Fruit fly (Drosophila melanogaster): ENCODE measurements around the gene Octbeta1R.
A peak's percentile ranks its signal among the peaks of the same experiment; 100 is the strongest.

Gene Octbeta1R

dm6 chr3R:22542773-22543411 lies 45.9 kb downstream of the Octbeta1R start (continued):
- TF ChIP-seq crp (GFP tag; optimal IDR thresholded peaks at IDR 0.05) (no peak), Rfx (GFP tag; IDR thresholded peaks at IDR 0.05) (peak; percentile 14; the same call in 1 of the 2 replicates), CG16813 (GFP tag; IDR thresholded peaks at IDR 0.05; ENCODE audit: partially characterized antibody) (0 out of 3 replicates have a peak, but pooled peaks have one; percentile 26), Xrp1 (GFP tag; IDR thresholded peaks at IDR 0.05) (peak; percentile 45; the same call in 1 of the 2 replicates), CG1792 (GFP tag; optimal IDR thresholded peaks at IDR 0.05) (no peak), CG17328 (GFP tag; IDR thresholded peaks at IDR 0.05) (peak; percentile 34; the same call in 1 of the 2 replicates), CG7839 (tag; optimal IDR thresholded peaks at IDR 0.05) (peak; percentile 31), sens (GFP tag) (peak; percentile 70), fd102C (GFP tag; optimal IDR thresholded peaks at IDR 0.05) (no peak), tll (GFP tag; optimal IDR thresholded peaks at IDR 0.05) (no peak), vvl (GFP tag; IDR thresholded peaks at IDR 0.05) (peak; percentile 57), CG11247 (GFP tag; IDR thresholded peaks at IDR 0.05) (no peak), pros (GFP tag; optimal IDR thresholded peaks at IDR 0.05) (no peak), hkb (optimal IDR thresholded peaks at IDR 0.05) (no peak), hkb (GFP tag; IDR thresholded peaks at IDR 0.05) (peak; percentile 20; the same call in 1 of the 2 replicates), Sox102F (GFP tag; optimal IDR thresholded peaks at IDR 0.05) (peak; percentile 63), CG10543 (GFP tag; optimal IDR thresholded peaks at IDR 0.05) (no peak), CG32772 (GFP tag; IDR thresholded peaks at IDR 0.05) (0 out of 2 replicates have a peak, but pooled peaks have one; percentile 22), Camta (GFP tag; optimal IDR thresholded peaks at IDR 0.05) (no peak), dysf (GFP tag; IDR thresholded peaks at IDR 0.05) (peak; percentile 54; the same call in 2 of the 3 replicates), pan (optimal IDR thresholded peaks at IDR 0.05) (no peak), pan (GFP tag; optimal IDR thresholded peaks at IDR 0.05 in 1 of 2, IDR thresholded peaks at IDR 0.05 in 1 of 2) (peak in 1 of 2 experiments; percentile 23), tgo (GFP tag; IDR thresholded peaks at IDR 0.05) (peak; percentile 44; the same call in 1 of the 3 replicates), CG10431 (GFP tag; optimal IDR thresholded peaks at IDR 0.05) (no peak), chinmo (GFP tag; IDR thresholded peaks at IDR 0.05; ENCODE audit: partially characterized antibody) (0 out of 4 replicates have a peak, but pooled peaks have one; percentile 29), row (GFP tag; IDR thresholded peaks at IDR 0.05) (peak; percentile 63), Hr51 (GFP tag; optimal IDR thresholded peaks at IDR 0.05) (peak in 1 of 2 experiments; percentile 46), esg (GFP tag; conservative IDR thresholded peaks at IDR 0.05) (0 out of 2 replicates have a peak, but pooled peaks have one; percentile 20), prd (optimal IDR thresholded peaks at IDR 0.05) (no peak), prd (GFP tag; IDR thresholded peaks at IDR 0.05) (peak; percentile 49; the same call in 1 of the 3 replicates), cato (GFP tag; optimal IDR thresholded peaks at IDR 0.05; ENCODE audit: borderline replicate concordance) (no peak), gem (tag; optimal IDR thresholded peaks at IDR 0.05) (peak; percentile 46), Oli (tag; optimal IDR thresholded peaks at IDR 0.05) (peak; percentile 34), gsb-n (tag; optimal IDR thresholded peaks at IDR 0.05) (peak; percentile 9), Ptx1 (GFP tag; IDR thresholded peaks at IDR 0.05) (peak; percentile 45; the same call in 1 of the 2 replicates), Meics (GFP tag; optimal IDR thresholded peaks at IDR 0.05) (peak; percentile 22), cg (GFP tag; optimal IDR thresholded peaks at IDR 0.05) (no peak), lmd (GFP tag; IDR thresholded peaks at IDR 0.05) (peak; percentile 36; the same call in 1 of the 2 replicates), Fer1 (GFP tag; optimal IDR thresholded peaks at IDR 0.05) (peak; percentile 5), ind (GFP tag; optimal IDR thresholded peaks at IDR 0.05) (peak; percentile 22), CG8290 (GFP tag; optimal IDR thresholded peaks at IDR 0.05) (no peak), CG8290 (tag; optimal IDR thresholded peaks at IDR 0.05) (no peak), CG33557 (GFP tag; optimal IDR thresholded peaks at IDR 0.05) (no peak), CG13424 (tag; optimal IDR thresholded peaks at IDR 0.05) (peak; percentile 8), Awh (GFP tag; IDR thresholded peaks at IDR 0.05) (peak; percentile 29; the same call in 1 of the 2 replicates), ato (GFP tag; IDR thresholded peaks at IDR 0.05; ENCODE audit: partially characterized antibody) (no peak), Aef1 (GFP tag; IDR thresholded peaks at IDR 0.05) (0 out of 3 replicates have a peak, but pooled peaks have one; percentile 17), CG2678 (tag; optimal IDR thresholded peaks at IDR 0.05) (peak; percentile 39), dmrt99B (tag; optimal IDR thresholded peaks at IDR 0.05) (peak; percentile 34)
